Worm (Caenorhabditis elegans) whole organism, L2 larva: Measurements from ENCODE around the gene vab-9.
A peak's percentile ranks its signal among the peaks of the same experiment; 100 is the strongest.

ENCODE experiments used
- alr-1 ChIP-seq: fragments of 150-350 bp; optimal IDR thresholded peaks from 2 replicates; lab custom pipeline; 2014; ENCODE audit warnings: missing biosample characterization, missing genetic modification characterization
- ama-1 ChIP-seq: fragments of 150-350 bp; optimal IDR thresholded peaks from 2 replicates; lab custom pipeline; 2018; ENCODE audit warnings: inconsistent platforms
- ceh-16 ChIP-seq: fragments of 150-350 bp; optimal IDR thresholded peaks from 2 replicates; lab custom pipeline; 2014; ENCODE audit warnings: missing biosample characterization, missing genetic modification characterization
- ceh-82 ChIP-seq: fragments of 150-350 bp; optimal IDR thresholded peaks from 2 replicates; lab custom pipeline; 2014; ENCODE audit warnings: missing biosample characterization, missing genetic modification characterization
- elt-1 ChIP-seq: fragments of 150-350 bp; optimal IDR thresholded peaks from 2 replicates; lab custom pipeline; 2014; ENCODE audit warnings: missing biosample characterization, missing genetic modification characterization
- fos-1 ChIP-seq: fragments of 150-350 bp; optimal IDR thresholded peaks from 2 replicates; lab custom pipeline; 2014; ENCODE audit warnings: missing biosample characterization, missing genetic modification characterization
- lin-39 ChIP-seq: fragments of 150-350 bp; optimal IDR thresholded peaks from 2 replicates; lab custom pipeline; 2014; ENCODE audit warnings: missing biosample characterization, missing genetic modification reagents, missing genetic modification characterization
- lsy-2 ChIP-seq, 2 experiments: fragments of 150-350 bp in 1 of 2; sonication (generic microtip) in 1 of 2; optimal IDR thresholded peaks; 2 replicates each; lab custom pipeline; 2014 to 2017; ENCODE audit warnings: missing biosample characterization in 2 of 2, missing genetic modification characterization in 2 of 2
- nhr-23 ChIP-seq: fragments of 150-350 bp; optimal IDR thresholded peaks from 2 replicates; lab custom pipeline; 2014; ENCODE audit warnings: missing biosample characterization, missing genetic modification reagents, missing genetic modification characterization
- nhr-25 ChIP-seq: fragments of 150-350 bp; sonication (generic microtip); optimal IDR thresholded peaks from 3 replicates; lab custom pipeline; 2014; ENCODE audit warnings: missing biosample characterization, missing genetic modification characterization
- skn-1 ChIP-seq: sonication (generic microtip); optimal IDR thresholded peaks from 2 replicates; lab custom pipeline; 2017; ENCODE audit warnings: missing biosample characterization, missing genetic modification characterization
- zag-1 ChIP-seq: fragments of 150-350 bp; optimal IDR thresholded peaks from 2 replicates; lab custom pipeline; 2014; ENCODE audit warnings: missing biosample characterization, missing genetic modification characterization

DNA sequence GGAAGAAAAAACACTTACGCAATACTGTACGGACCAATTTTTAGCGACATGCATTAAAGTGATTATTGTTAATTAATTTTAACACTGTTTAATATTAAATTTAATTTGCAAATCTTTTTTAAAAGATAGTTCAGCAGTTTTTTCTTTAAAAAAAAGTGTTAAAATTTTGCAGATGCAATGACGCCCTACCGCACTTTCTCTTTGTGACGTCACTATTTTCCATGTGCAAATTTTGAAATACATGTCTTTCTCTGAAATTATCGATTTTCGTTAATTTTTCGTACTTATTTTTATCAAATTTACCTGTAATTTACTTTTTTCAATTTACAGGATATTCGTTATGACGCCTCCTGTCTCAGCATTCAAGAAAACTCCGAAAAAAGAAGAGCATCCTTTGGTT is 24.0 kb upstream of the vab-9 start, which contains the start of the genes piga-1 and eif-2Bepsilon:
- no peak for TF ChIP-seq elt-1 (tag; lab: Kevin White, UChicago)
- no peak for TF ChIP-seq nhr-23 (tag; lab: Kevin White, UChicago)
- TF ChIP-seq lsy-2 (tag; optimal IDR thresholded peaks at IDR 0.05; lab: Kevin White, UChicago) = peak in 1 of 2 experiments; percentile 74
- TF ChIP-seq alr-1 (tag; lab: Kevin White, UChicago) = no peak
- peak; percentile 21 for TF ChIP-seq fos-1 (tag; lab: Kevin White, UChicago)
- no peak for TF ChIP-seq ama-1 (lab: Kevin White, UChicago)
- TF ChIP-seq ceh-16 (tag; lab: Kevin White, UChicago) = no peak
- no peak for TF ChIP-seq zag-1
- TF ChIP-seq ceh-82 (tag; lab: Kevin White, UChicago) = no peak
- no peak for TF ChIP-seq lin-39 (tag; lab: Kevin White, UChicago)
- no peak for TF ChIP-seq skn-1
- no peak for TF ChIP-seq nhr-25 (tag; lab: Kevin White, UChicago)
